Worm (Caenorhabditis elegans) whole organism, midembryonic: ENCODE data around the gene Y73B6BL.37.

ENCODE experiments used
- T22C8.4 ChIP-seq: fragments of 200-800 bp; sonication (Bioruptor generic); IDR thresholded peaks from 2 replicates; pipeline ENCODE4 v1.3.6; 2022; ENCODE audit warnings: missing genetic modification characterization, missing compliant biosample characterization
- cog-1 ChIP-seq: sonication (generic microtip); optimal IDR thresholded peaks from 2 replicates; lab custom pipeline; 2016; ENCODE audit warnings: missing genetic modification characterization, missing compliant biosample characterization
- flt-1 ChIP-seq: fragments of 200-800 bp; sonication (Bioruptor generic); IDR thresholded peaks from 2 replicates; pipeline ENCODE4 v1.3.6; 2022; ENCODE audit warnings: missing genetic modification characterization, missing compliant biosample characterization
- klf-2 ChIP-seq: fragments of 200-800 bp; sonication (Bioruptor generic); conservative IDR thresholded peaks from 2 replicates; pipeline ENCODE4 v1.3.6; 2022; ENCODE audit warnings: missing genetic modification reagents, missing genetic modification characterization, missing compliant biosample characterization
- med-1 ChIP-seq: sonication (generic microtip); optimal IDR thresholded peaks from 2 replicates; lab custom pipeline; 2017; ENCODE audit warnings: missing genetic modification characterization, mild to moderate bottlenecking, missing compliant biosample characterization, antibody characterized with exemption, missing genetic modification reagents; ENCODE audit not compliant: insufficient read depth
- ref-1 ChIP-seq: fragments of 200-800 bp; sonication (Bioruptor generic); conservative IDR thresholded peaks from 2 replicates; pipeline ENCODE4 v1.3.6; 2022; ENCODE audit warnings: missing genetic modification reagents, missing genetic modification characterization, missing compliant biosample characterization
- tab-1 ChIP-seq: fragments of 200-800 bp; sonication (Bioruptor generic); IDR thresholded peaks from 2 replicates; pipeline ENCODE4 v1.3.6; 2022; ENCODE audit warnings: missing genetic modification characterization, missing compliant biosample characterization
- ztf-23 ChIP-seq: fragments of 200-800 bp; sonication (Bioruptor generic); IDR thresholded peaks from 2 replicates; pipeline ENCODE4 v1.3.6; 2022; ENCODE audit warnings: missing genetic modification reagents, missing genetic modification characterization, missing compliant biosample characterization
- ztf-29 ChIP-seq: fragments of 200-800 bp; sonication (Bioruptor generic); IDR thresholded peaks from 2 replicates; pipeline ENCODE4 v1.3.6; 2022; ENCODE audit warnings: missing genetic modification reagents, missing genetic modification characterization, missing compliant biosample characterization

Gene Y73B6BL.37

DNA sequence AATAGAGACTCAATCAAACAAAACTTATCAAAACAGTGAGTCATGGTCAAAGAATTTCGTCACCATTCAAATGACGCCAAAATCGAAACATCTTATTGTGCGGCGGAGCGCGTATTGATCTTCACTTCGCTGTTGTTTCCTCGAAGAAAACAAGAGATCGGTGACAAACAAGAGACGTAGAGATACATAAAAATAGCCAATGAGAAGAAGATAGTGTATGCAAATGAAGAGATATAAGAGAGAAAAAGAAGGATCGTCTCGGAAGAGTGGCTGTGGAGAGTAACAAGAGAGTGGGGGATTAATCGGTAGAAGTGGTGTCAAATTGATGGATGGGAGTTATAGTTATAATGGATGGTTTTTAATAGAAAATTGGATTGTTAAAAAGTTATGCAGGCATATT is 12.4 kb upstream of the Y73B6BL.37 start:
- TF ChIP-seq flt-1: 0 out of 2 replicates have a peak, but pooled peaks have one; percentile 22
- TF ChIP-seq cog-1 (tag; lab: Kevin White, UChicago): peak; percentile 66
- no peak for TF ChIP-seq ztf-23 (GFP tag; lab: Robert Waterston, UW)

DNA sequence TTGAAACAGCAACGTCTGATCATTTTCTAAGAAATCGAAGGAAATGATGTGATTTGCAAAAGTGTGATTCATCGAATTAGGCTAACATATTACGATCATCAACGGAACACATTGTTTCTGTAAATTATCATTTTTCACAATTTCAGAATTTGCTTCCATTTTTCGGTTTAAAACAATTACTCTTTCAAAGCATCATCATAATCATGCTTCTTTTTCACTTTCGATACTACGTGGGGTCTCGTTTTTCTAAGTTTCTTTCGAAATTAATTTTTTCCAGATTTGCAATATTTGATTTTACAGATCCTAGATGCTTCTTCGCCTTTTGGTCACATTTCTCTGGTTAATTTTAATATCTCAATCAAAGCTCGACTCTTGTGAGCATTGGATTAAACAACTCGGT is 6.9 kb upstream of the Y73B6BL.37 start, which contains the start of gene tyr-6:
Gene tyr-6, plus strand, starts transcription at position 301 of the 400 bp plus-strand sequence.
- TF ChIP-seq med-1 (GFP tag; lab: Kevin White, UChicago): no peak
- TF ChIP-seq ztf-29 (GFP tag; lab: Robert Waterston, UW): no peak
- TF ChIP-seq ztf-23 (GFP tag; lab: Robert Waterston, UW): no peak
- no peak for TF ChIP-seq cog-1 (tag; lab: Kevin White, UChicago)
- no peak for TF ChIP-seq T22C8.4 (GFP tag; lab: Robert Waterston, UW)
- TF ChIP-seq ref-1 (GFP tag; lab: Robert Waterston, UW): no peak
- TF ChIP-seq flt-1: no peak
- no peak for TF ChIP-seq tab-1 (GFP tag; lab: Robert Waterston, UW)
- no peak for TF ChIP-seq klf-2 (GFP tag; lab: Robert Waterston, UW)

DNA sequence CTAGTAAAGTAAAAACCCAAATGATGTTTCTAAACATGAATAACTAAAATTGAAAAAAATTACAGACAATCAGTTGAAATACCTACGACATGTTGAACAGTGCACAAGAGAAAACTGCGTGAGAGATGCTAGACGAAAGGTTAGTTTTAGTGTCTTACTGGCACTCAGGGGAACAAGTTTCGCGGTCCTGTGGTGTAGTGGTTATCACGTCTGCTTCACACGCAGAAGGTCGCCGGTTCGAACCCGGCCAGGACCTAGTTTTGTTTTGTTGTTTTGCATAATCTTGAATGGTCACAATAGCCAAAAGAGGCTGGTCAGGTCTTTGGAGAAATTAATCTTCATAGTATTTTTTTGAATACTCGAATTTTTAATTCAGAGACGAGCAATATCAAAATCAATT is 6.2 kb upstream of the Y73B6BL.37 start:
- TF ChIP-seq med-1 (GFP tag; lab: Kevin White, UChicago) (no peak), ref-1 (GFP tag; lab: Robert Waterston, UW) (0 out of 2 replicates have a peak, but pooled peaks have one; percentile 43), cog-1 (tag; lab: Kevin White, UChicago) (no peak), klf-2 (GFP tag; lab: Robert Waterston, UW) (no peak), tab-1 (GFP tag; lab: Robert Waterston, UW) (peak; percentile 74; the same call in 1 of the 2 replicates), ztf-29 (GFP tag; lab: Robert Waterston, UW) (no peak), T22C8.4 (GFP tag; lab: Robert Waterston, UW) (0 out of 2 replicates have a peak, but pooled peaks have one; percentile 23), ztf-23 (GFP tag; lab: Robert Waterston, UW) (0 out of 2 replicates have a peak, but pooled peaks have one; percentile 51), flt-1 (no peak; the same call in 1 of the 2 replicates)

DNA sequence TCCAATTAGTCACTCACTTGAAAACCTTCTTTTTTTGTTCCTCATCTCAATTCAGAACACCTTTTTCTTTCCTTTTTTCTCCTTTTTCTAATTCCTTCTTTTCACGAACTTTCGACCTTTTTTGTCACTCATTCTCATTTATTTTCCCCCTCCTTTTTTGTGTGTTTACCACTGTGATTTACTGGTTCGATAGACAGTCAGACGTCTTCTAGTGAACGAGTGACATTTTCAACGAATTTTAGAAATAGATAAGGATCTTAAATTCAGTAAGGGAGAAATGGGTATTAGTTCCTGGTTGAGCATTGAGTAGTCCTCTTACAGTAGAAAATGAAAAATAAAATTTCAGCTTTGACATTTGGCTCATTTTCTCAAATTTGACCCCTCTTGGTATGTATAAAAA is 4.8 kb downstream of the Y73B6BL.37 start:
- TF ChIP-seq tab-1 (GFP tag; lab: Robert Waterston, UW) (no peak), ztf-23 (GFP tag; lab: Robert Waterston, UW) (no peak), T22C8.4 (GFP tag; lab: Robert Waterston, UW) (no peak), cog-1 (tag; lab: Kevin White, UChicago) (no peak), klf-2 (GFP tag; lab: Robert Waterston, UW) (no peak), flt-1 (no peak), med-1 (GFP tag; lab: Kevin White, UChicago) (no peak), ref-1 (GFP tag; lab: Robert Waterston, UW) (no peak)

DNA sequence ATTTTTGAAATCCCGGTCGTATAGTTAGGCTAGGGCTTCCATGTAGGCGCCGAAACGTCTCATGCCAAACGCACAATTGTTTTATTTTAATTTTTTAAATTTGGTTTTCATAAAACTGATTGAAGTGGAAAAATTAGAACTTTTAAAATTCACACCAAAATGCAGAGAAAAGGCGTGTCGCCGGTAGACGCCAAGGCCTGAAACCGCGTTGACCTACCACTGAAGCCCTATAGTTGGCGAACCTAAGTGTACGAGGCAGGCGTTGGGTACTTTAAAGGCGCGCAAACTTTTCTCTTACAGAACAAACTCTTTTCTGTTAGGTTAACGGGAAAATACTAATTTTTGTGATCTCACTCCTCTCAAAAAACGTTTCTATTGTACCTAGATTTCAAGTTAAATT is 6.2 kb downstream of the Y73B6BL.37 start, which contains the start of gene Y73B6BL.44:
Gene Y73B6BL.44, plus strand, starts transcription at position 301 of the 400 bp plus-strand sequence.
- TF ChIP-seq ztf-29 (GFP tag; lab: Robert Waterston, UW) (no peak), klf-2 (GFP tag; lab: Robert Waterston, UW) (no peak), T22C8.4 (GFP tag; lab: Robert Waterston, UW) (no peak), tab-1 (GFP tag; lab: Robert Waterston, UW) (no peak), ztf-23 (GFP tag; lab: Robert Waterston, UW) (no peak), med-1 (GFP tag; lab: Kevin White, UChicago) (no peak), cog-1 (tag; lab: Kevin White, UChicago) (no peak), flt-1 (no peak), ref-1 (GFP tag; lab: Robert Waterston, UW) (no peak)

DNA sequence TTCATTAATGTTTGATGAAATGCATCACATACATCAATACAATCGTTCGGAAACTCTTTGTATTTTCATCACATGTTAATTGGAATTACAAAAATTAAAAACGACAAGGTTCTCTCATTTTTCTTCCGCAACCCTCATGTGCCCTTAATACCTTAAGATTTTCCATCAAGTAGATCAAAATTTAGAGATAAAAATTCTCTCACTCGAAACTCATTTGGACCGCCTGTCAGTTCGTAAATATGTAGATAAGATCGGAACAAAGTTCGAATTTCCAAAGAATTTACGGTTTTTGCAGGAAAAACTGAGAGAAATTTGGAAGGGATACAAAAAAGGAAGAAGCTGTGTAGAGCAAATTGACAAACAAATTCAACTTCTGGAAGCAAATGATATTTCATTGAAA is 9.0 kb downstream of the Y73B6BL.37 start:
- TF ChIP-seq ztf-23 (GFP tag; lab: Robert Waterston, UW) (no peak), T22C8.4 (GFP tag; lab: Robert Waterston, UW) (no peak), med-1 (GFP tag; lab: Kevin White, UChicago) (no peak), ref-1 (GFP tag; lab: Robert Waterston, UW) (no peak), tab-1 (GFP tag; lab: Robert Waterston, UW) (no peak), ztf-29 (GFP tag; lab: Robert Waterston, UW) (no peak), cog-1 (tag; lab: Kevin White, UChicago) (no peak), klf-2 (GFP tag; lab: Robert Waterston, UW) (no peak), flt-1 (no peak)

DNA sequence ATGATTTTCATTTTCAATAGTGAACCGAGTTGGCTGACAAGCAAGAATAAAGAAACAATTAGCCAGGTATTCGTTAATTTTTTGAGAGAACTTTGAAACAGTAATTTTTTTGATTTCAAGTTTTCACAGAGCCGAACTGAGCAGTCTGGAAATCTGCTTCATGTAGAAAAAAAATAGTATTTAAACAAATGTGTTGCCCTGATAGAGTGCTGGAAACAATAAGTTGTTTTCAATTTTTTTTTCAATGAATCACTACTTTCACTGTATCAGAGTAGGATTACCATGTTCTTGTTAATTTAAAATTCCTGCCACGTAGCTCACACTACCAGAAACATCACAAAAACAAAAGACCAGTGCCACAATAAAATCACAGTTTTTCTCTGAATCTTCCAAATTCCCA is 13.3 kb downstream of the Y73B6BL.37 start:
- no peak for TF ChIP-seq med-1 (GFP tag; lab: Kevin White, UChicago)
- TF ChIP-seq tab-1 (GFP tag; lab: Robert Waterston, UW): no peak
- TF ChIP-seq T22C8.4 (GFP tag; lab: Robert Waterston, UW): no peak
- no peak for TF ChIP-seq ztf-29 (GFP tag; lab: Robert Waterston, UW)
- TF ChIP-seq ref-1 (GFP tag; lab: Robert Waterston, UW): no peak
- TF ChIP-seq ztf-23 (GFP tag; lab: Robert Waterston, UW): no peak
- TF ChIP-seq cog-1 (tag; lab: Kevin White, UChicago): no peak
- no peak for TF ChIP-seq klf-2 (GFP tag; lab: Robert Waterston, UW)
- TF ChIP-seq flt-1: no peak

DNA sequence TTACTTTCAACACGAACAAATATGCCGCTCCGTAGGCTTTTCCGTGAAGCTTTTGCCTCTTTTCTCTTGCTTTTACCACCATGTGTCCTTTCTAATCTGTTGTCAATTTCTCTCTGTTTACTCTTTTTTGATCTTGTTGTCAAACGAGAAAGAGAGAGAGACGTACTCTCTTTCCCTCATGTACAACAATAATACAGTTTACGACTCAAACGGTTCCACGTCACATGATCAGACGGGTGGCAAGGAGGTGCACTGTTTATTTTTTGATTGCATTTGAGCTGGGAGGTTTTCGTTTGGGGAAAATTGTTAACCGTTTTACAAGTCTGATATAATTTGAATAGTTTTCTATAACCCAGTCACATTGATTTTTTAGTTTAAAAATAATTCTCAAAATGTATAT is 13.7 kb downstream of the Y73B6BL.37 start:
- TF ChIP-seq ref-1 (GFP tag; lab: Robert Waterston, UW) (no peak), ztf-23 (GFP tag; lab: Robert Waterston, UW) (no peak), cog-1 (tag; lab: Kevin White, UChicago) (peak; percentile 9)

DNA sequence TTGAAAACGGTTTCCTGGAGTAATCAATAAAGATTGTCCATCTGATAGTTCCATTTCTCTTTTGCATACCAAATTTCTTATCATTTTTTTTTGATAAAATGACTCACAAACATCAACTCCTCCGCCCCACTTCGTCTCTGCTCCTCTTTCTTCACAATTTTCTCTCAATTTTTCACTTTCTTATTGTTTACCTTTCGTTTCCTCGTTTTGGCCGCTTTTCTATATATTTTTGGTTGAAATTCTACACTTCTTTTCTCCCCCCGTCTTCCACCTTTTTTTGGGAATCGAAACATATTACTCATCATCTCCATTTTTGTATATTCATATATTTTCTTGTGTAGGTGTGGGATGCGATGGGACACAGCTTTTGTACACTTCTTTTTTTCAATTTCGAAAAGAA is 15.6 kb downstream of the Y73B6BL.37 start:
- TF ChIP-seq klf-2 (GFP tag; lab: Robert Waterston, UW): no peak
- no peak for TF ChIP-seq ref-1 (GFP tag; lab: Robert Waterston, UW)
- TF ChIP-seq cog-1 (tag; lab: Kevin White, UChicago): no peak
- TF ChIP-seq flt-1: no peak
- no peak for TF ChIP-seq ztf-23 (GFP tag; lab: Robert Waterston, UW)
- no peak for TF ChIP-seq T22C8.4 (GFP tag; lab: Robert Waterston, UW)
- TF ChIP-seq med-1 (GFP tag; lab: Kevin White, UChicago): no peak
- no peak for TF ChIP-seq tab-1 (GFP tag; lab: Robert Waterston, UW)
- TF ChIP-seq ztf-29 (GFP tag; lab: Robert Waterston, UW): no peak
